Worm (Caenorhabditis elegans) whole organism, L4 larva: Measurements from ENCODE around the gene Y15E3A.5.

Experiments used
- F10B5.3 ChIP-seq: sonication (generic microtip); optimal IDR thresholded peaks from 2 replicates; lab custom pipeline; 2016; ENCODE audit warnings: mild to moderate bottlenecking, missing genetic modification characterization, missing compliant biosample characterization
- F26F4.8 ChIP-seq: fragments of 200-800 bp; sonication (Bioruptor generic); conservative IDR thresholded peaks from 2 replicates; pipeline ENCODE4 v1.3.6; 2022; ENCODE audit warnings: missing genetic modification characterization, missing compliant biosample characterization
- Y105C5A.15 ChIP-seq: fragments of 200-800 bp; sonication (Bioruptor generic); IDR thresholded peaks from 2 replicates; pipeline ENCODE4 v1.3.6; 2022; ENCODE audit warnings: missing genetic modification characterization, missing compliant biosample characterization
- Y48G9A.11 ChIP-seq: fragments of 200-800 bp; sonication (Bioruptor generic); IDR thresholded peaks from 2 replicates; pipeline ENCODE4 v1.3.6; 2022; ENCODE audit warnings: missing genetic modification reagents, missing genetic modification characterization, missing compliant biosample characterization
- Y75B8A.6 ChIP-seq: fragments of 200-800 bp; sonication (Bioruptor generic); IDR thresholded peaks from 2 replicates; pipeline ENCODE4 v1.3.6; 2022; ENCODE audit warnings: missing genetic modification reagents, missing genetic modification characterization, missing compliant biosample characterization
- aha-1 ChIP-seq: fragments of 150-350 bp; peaks from one replicate; lab custom pipeline; 2014; ENCODE audit warnings: missing biosample characterization, missing genetic modification characterization
- ama-1 ChIP-seq: fragments of 150-350 bp; optimal IDR thresholded peaks from 2 replicates; lab custom pipeline; 2014; ENCODE audit warnings: inconsistent platforms, mixed read lengths
- arid-1 ChIP-seq: fragments of 200-800 bp; sonication (Bioruptor generic); conservative IDR thresholded peaks from 2 replicates; pipeline ENCODE4 v1.3.6; 2022; ENCODE audit warnings: missing genetic modification reagents, missing genetic modification characterization, missing compliant biosample characterization
- attf-4 ChIP-seq: sonication (generic microtip); optimal IDR thresholded peaks from 3 replicates; lab custom pipeline; 2017; ENCODE audit warnings: missing biosample characterization, missing genetic modification characterization
- ceh-20 ChIP-seq: fragments of 200-800 bp; sonication (Bioruptor generic); IDR thresholded peaks from 2 replicates; pipeline ENCODE4 v1.3.6; 2022; ENCODE audit warnings: missing genetic modification reagents, missing genetic modification characterization, missing compliant biosample characterization
- ceh-28 ChIP-seq: fragments of 150-350 bp; optimal IDR thresholded peaks from 2 replicates; lab custom pipeline; 2014; ENCODE audit warnings: missing biosample characterization, missing genetic modification reagents, missing genetic modification characterization
- ceh-44 ChIP-seq: fragments of 200-800 bp; sonication (Bioruptor generic); IDR thresholded peaks from 2 replicates; pipeline ENCODE4 v1.3.6; 2022; ENCODE audit warnings: missing genetic modification reagents, missing genetic modification characterization, missing compliant biosample characterization
- ceh-82 ChIP-seq: sonication (generic microtip); optimal IDR thresholded peaks from 2 replicates; lab custom pipeline; 2017; ENCODE audit warnings: missing biosample characterization, missing genetic modification characterization
- daf-16 ChIP-seq, 3 experiments: sonication (generic microtip); optimal IDR thresholded peaks; 2 replicates each; lab custom pipeline; 2016 to 2017; ENCODE audit warnings: missing genetic modification characterization in 3 of 3, missing genetic modification reagents in 3 of 3, mild to moderate bottlenecking in 2 of 3, missing compliant biosample characterization in 2 of 3, missing biosample characterization in 1 of 3, moderate library complexity in 1 of 3
- daf-19 ChIP-seq: fragments of 200-800 bp; sonication (Bioruptor generic); conservative IDR thresholded peaks from 2 replicates; pipeline ENCODE4 v1.3.6; 2022; ENCODE audit warnings: missing genetic modification characterization, missing compliant biosample characterization
- daf-8 ChIP-seq: fragments of 200-800 bp; sonication (Bioruptor generic); IDR thresholded peaks from 2 replicates; pipeline ENCODE4 v1.3.6; 2022; ENCODE audit warnings: missing genetic modification characterization, missing compliant biosample characterization
- dmd-6 ChIP-seq: fragments of 200-800 bp; sonication (Bioruptor generic); IDR thresholded peaks from 2 replicates; pipeline ENCODE4 v1.3.6; 2022; ENCODE audit warnings: missing genetic modification reagents, missing genetic modification characterization, missing compliant biosample characterization
- dmd-8 ChIP-seq: fragments of 200-800 bp; sonication (Bioruptor generic); IDR thresholded peaks from 2 replicates; pipeline ENCODE4 v1.3.6; 2022; ENCODE audit warnings: missing genetic modification characterization, missing compliant biosample characterization
- dpl-1 ChIP-seq: fragments of 150-350 bp; optimal IDR thresholded peaks from 2 replicates; lab custom pipeline; 2014; ENCODE audit warnings: missing biosample characterization, missing genetic modification reagents, missing genetic modification characterization
- egl-27 ChIP-seq: sonication (generic microtip); optimal IDR thresholded peaks from 3 replicates; lab custom pipeline; 2017; ENCODE audit warnings: missing biosample characterization, missing genetic modification reagents, missing genetic modification characterization
- hmg-1.1 ChIP-seq: fragments of 200-800 bp; sonication (Bioruptor generic); IDR thresholded peaks from 2 replicates; pipeline ENCODE4 v1.3.6; 2022; ENCODE audit warnings: missing genetic modification reagents, missing genetic modification characterization, missing compliant biosample characterization
- jun-1 ChIP-seq: fragments of 150-350 bp; optimal IDR thresholded peaks from 2 replicates; lab custom pipeline; 2014; ENCODE audit warnings: missing biosample characterization, missing genetic modification reagents, missing genetic modification characterization
- lin-15B ChIP-seq: fragments of 150-350 bp; sonication (generic microtip); optimal IDR thresholded peaks from 3 replicates; lab custom pipeline; 2014; ENCODE audit warnings: missing biosample characterization, missing genetic modification characterization
- lin-38 ChIP-seq: fragments of 200-800 bp; sonication (Bioruptor generic); IDR thresholded peaks from 2 replicates; pipeline ENCODE4 v1.3.6; 2022; ENCODE audit warnings: missing genetic modification reagents, missing genetic modification characterization, missing compliant biosample characterization
- lin-39 ChIP-seq: fragments of 150-350 bp; optimal IDR thresholded peaks from 2 replicates; lab custom pipeline; 2014; ENCODE audit warnings: missing biosample characterization, missing genetic modification reagents, missing genetic modification characterization
- lsy-2 ChIP-seq, 2 experiments: fragments of 150-350 bp in 1 of 2; sonication (generic microtip) in 1 of 2; optimal IDR thresholded peaks; 2 replicates each; lab custom pipeline; 2014 to 2017; ENCODE audit warnings: missing biosample characterization in 2 of 2, missing genetic modification characterization in 2 of 2
- madf-9 ChIP-seq: fragments of 200-800 bp; sonication (Bioruptor generic); conservative IDR thresholded peaks from 2 replicates; pipeline ENCODE4 v1.3.6; 2022; ENCODE audit warnings: missing genetic modification reagents, missing genetic modification characterization, missing compliant biosample characterization
- mdl-1 ChIP-seq, 2 experiments: fragments of 150-350 bp in 1 of 2; sonication (generic microtip) in 1 of 2; optimal IDR thresholded peaks; 2 replicates each; lab custom pipeline; 2014 to 2017; ENCODE audit warnings: missing biosample characterization in 2 of 2, missing genetic modification characterization in 2 of 2
- mdt-29 ChIP-seq: fragments of 200-800 bp; sonication (Bioruptor generic); IDR thresholded peaks from 2 replicates; pipeline ENCODE4 v1.3.6; 2022; ENCODE audit warnings: missing genetic modification reagents, missing genetic modification characterization, missing compliant biosample characterization
- mep-1 ChIP-seq: fragments of 150-350 bp; sonication (generic microtip); optimal IDR thresholded peaks from 3 replicates; lab custom pipeline; 2014; ENCODE audit warnings: missing biosample characterization, missing genetic modification characterization
- mes-2 ChIP-seq: sonication (generic microtip); optimal IDR thresholded peaks from 2 replicates; lab custom pipeline; 2016; ENCODE audit warnings: missing genotype, mild to moderate bottlenecking, missing genetic modification characterization, missing compliant biosample characterization; ENCODE audit not compliant: poor library complexity, severe bottlenecking
- mxl-2 ChIP-seq: fragments of 200-800 bp; sonication (Bioruptor generic); conservative IDR thresholded peaks from 2 replicates; pipeline ENCODE4 v1.3.6; 2022; ENCODE audit warnings: missing genetic modification reagents, missing genetic modification characterization, missing compliant biosample characterization
- mxl-3 ChIP-seq: fragments of 200-800 bp; sonication (Bioruptor generic); optimal IDR thresholded peaks from 2 replicates; lab custom pipeline; 2018; ENCODE audit warnings: mild to moderate bottlenecking, missing genetic modification characterization, missing compliant biosample characterization
- nhr-10 ChIP-seq: fragments of 150-350 bp; optimal IDR thresholded peaks from 2 replicates; lab custom pipeline; 2014; ENCODE audit warnings: missing biosample characterization, missing genetic modification characterization
- nhr-237 ChIP-seq: sonication (generic microtip); optimal IDR thresholded peaks from 2 replicates; lab custom pipeline; 2017; ENCODE audit warnings: missing biosample characterization, missing genetic modification characterization
- nhr-28 ChIP-seq: fragments of 150-350 bp; optimal IDR thresholded peaks from 2 replicates; lab custom pipeline; 2014; ENCODE audit warnings: missing biosample characterization, missing genetic modification characterization
- nhr-41 ChIP-seq: fragments of 200-800 bp; sonication (Bioruptor generic); IDR thresholded peaks from 2 replicates; pipeline ENCODE4 v1.3.6; 2022; ENCODE audit warnings: missing genetic modification reagents, missing genetic modification characterization, missing compliant biosample characterization
- nhr-48 ChIP-seq: sonication (generic microtip); optimal IDR thresholded peaks from 2 replicates; lab custom pipeline; 2016; ENCODE audit warnings: mild to moderate bottlenecking, missing genetic modification characterization, missing compliant biosample characterization
- pha-4 ChIP-seq, 2 experiments: fragments of 150-350 bp in 1 of 2; fragments of 200-800 bp in 1 of 2; sonication (Bioruptor generic) in 1 of 2; IDR thresholded peaks in 1 of 2; optimal IDR thresholded peaks in 1 of 2; 2 replicates each; pipeline versions ENCODE4 v1.3.6 to Lab custom; 2014 to 2022; ENCODE audit warnings: missing genetic modification characterization in 2 of 2, missing genetic modification reagents in 2 of 2, missing biosample characterization in 1 of 2, missing compliant biosample characterization in 1 of 2
- rbr-2 ChIP-seq: sonication (generic microtip); optimal IDR thresholded peaks from 2 replicates; lab custom pipeline; 2016; ENCODE audit warnings: missing genotype, missing genetic modification characterization, missing compliant biosample characterization
- saeg-2 ChIP-seq: fragments of 200-800 bp; sonication (Bioruptor generic); IDR thresholded peaks from 2 replicates; pipeline ENCODE4 v1.3.6; 2022; ENCODE audit warnings: missing genetic modification reagents, missing genetic modification characterization, missing compliant biosample characterization
- sdz-12 ChIP-seq: fragments of 200-800 bp; sonication (Bioruptor generic); optimal IDR thresholded peaks from 2 replicates; lab custom pipeline; 2018; ENCODE audit warnings: mild to moderate bottlenecking, missing genetic modification characterization, missing compliant biosample characterization
- set-16 ChIP-seq: fragments of 200-800 bp; sonication (Bioruptor generic); IDR thresholded peaks from 2 replicates; pipeline ENCODE4 v1.3.6; 2022; ENCODE audit warnings: missing genetic modification reagents, missing genetic modification characterization, missing compliant biosample characterization
- spr-1 ChIP-seq: sonication (generic microtip); optimal IDR thresholded peaks from 2 replicates; lab custom pipeline; 2016; ENCODE audit warnings: mild to moderate bottlenecking, missing genetic modification characterization, missing compliant biosample characterization
- spr-3 ChIP-seq: fragments of 200-800 bp; sonication (Bioruptor generic); optimal IDR thresholded peaks from 2 replicates; lab custom pipeline; 2018; ENCODE audit warnings: mild to moderate bottlenecking, missing genetic modification characterization, missing compliant biosample characterization
- tag-97 ChIP-seq: fragments of 200-800 bp; sonication (Bioruptor generic); IDR thresholded peaks from 2 replicates; pipeline ENCODE4 v1.3.6; 2022; ENCODE audit warnings: missing genetic modification characterization, missing compliant biosample characterization
- tra-1 ChIP-seq: fragments of 200-800 bp; sonication (Bioruptor generic); IDR thresholded peaks from 2 replicates; pipeline ENCODE4 v1.3.6; 2022; ENCODE audit warnings: missing genetic modification reagents, missing genetic modification characterization, missing compliant biosample characterization
- vab-7 ChIP-seq: fragments of 200-800 bp; sonication (Bioruptor generic); IDR thresholded peaks from 2 replicates; pipeline ENCODE4 v1.3.6; 2022; ENCODE audit warnings: missing genetic modification reagents, missing genetic modification characterization, missing compliant biosample characterization
- zfp-3 ChIP-seq: fragments of 200-800 bp; sonication (Bioruptor generic); conservative IDR thresholded peaks from 2 replicates; pipeline ENCODE4 v1.3.6; 2022; ENCODE audit warnings: missing genetic modification reagents, missing genetic modification characterization, missing compliant biosample characterization
- zip-11 ChIP-seq: fragments of 200-800 bp; sonication (Bioruptor generic); IDR thresholded peaks from 2 replicates; pipeline ENCODE4 v1.3.6; 2022; ENCODE audit warnings: missing genetic modification characterization, missing compliant biosample characterization
- zip-2 ChIP-seq: fragments of 150-350 bp; optimal IDR thresholded peaks from 2 replicates; lab custom pipeline; 2014; ENCODE audit warnings: missing biosample characterization, missing genetic modification characterization

The Y15E3A.5 gene

DNA sequence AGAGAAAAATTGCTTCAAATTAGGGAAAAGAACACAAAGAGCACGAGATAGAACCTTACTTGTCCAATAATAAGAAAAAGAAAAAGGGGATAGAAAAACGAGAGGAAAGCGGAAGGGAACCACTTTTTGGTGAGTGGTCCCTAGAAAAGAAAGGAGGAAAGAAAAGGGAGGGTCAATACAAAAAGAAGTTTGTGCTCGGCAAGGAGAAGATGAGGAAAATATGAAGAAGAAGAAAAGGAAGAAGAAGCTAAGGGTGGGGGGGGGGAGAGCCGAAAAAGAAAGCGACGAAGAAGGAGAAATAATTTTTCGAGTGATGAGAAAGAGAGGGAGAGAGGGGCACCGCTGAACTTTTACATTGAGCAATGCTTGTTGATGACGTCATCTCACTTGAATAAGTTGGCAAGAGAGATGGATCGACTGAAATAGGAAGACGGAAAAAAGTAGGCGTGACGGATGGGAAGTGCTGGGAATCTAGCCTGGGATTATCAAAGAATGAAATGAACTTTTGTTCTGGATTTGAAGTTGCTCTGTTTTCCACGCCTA, 45.5 kb downstream of the Y15E3A.5 start (continued):
- TF ChIP-seq attf-4 (no peak), ama-1 (lab: Kevin White, UChicago) (no peak), Y48G9A.11 (GFP tag; lab: Robert Waterston, UW) (no peak), lin-38 (GFP tag; lab: Robert Waterston, UW) (no peak), hmg-1.1 (GFP tag; lab: Robert Waterston, UW) (peak; percentile 69), spr-3 (GFP tag; lab: Kevin White, UChicago) (no peak), nhr-28 (no peak), nhr-10 (tag; lab: Kevin White, UChicago) (no peak), Y75B8A.6 (GFP tag; lab: Robert Waterston, UW) (no peak), mdl-1 (tag; optimal IDR thresholded peaks at IDR 0.05; lab: Kevin White, UChicago) (peak in 1 of 2 experiments; percentile 51), nhr-41 (no peak), daf-19 (GFP tag; lab: Robert Waterston, UW) (no peak), lin-15B (tag; lab: Kevin White, UChicago) (no peak), ceh-28 (no peak), mxl-3 (GFP tag; lab: Kevin White, UChicago) (no peak), mdt-29 (GFP tag; lab: Robert Waterston, UW) (no peak), dpl-1 (GFP tag; lab: Kevin White, UChicago) (no peak), zip-11 (GFP tag; lab: Robert Waterston, UW) (no peak), dmd-8 (no peak), mes-2 (tag; lab: Kevin White, UChicago) (no peak), set-16 (no peak), nhr-237 (tag; lab: Kevin White, UChicago) (no peak), jun-1 (no peak), tra-1 (GFP tag; lab: Robert Waterston, UW) (0 out of 2 replicates have a peak, but pooled peaks have one; percentile 30), rbr-2 (tag; lab: Kevin White, UChicago) (peak; percentile 75), tag-97 (GFP tag; lab: Robert Waterston, UW) (no peak), zip-2 (tag; lab: Kevin White, UChicago) (no peak), pha-4 (GFP tag; IDR thresholded peaks at IDR 0.05; lab: Robert Waterston, UW) (no peak), pha-4 (tag; optimal IDR thresholded peaks at IDR 0.05; lab: Kevin White, UChicago) (no peak), mxl-2 (GFP tag; lab: Robert Waterston, UW) (no peak), saeg-2 (no peak), daf-16 (GFP tag; optimal IDR thresholded peaks at IDR 0.05; lab: Kevin White, UChicago) (no peak), daf-16 (tag; optimal IDR thresholded peaks at IDR 0.05; lab: Kevin White, UChicago) (no peak), nhr-48 (tag; lab: Kevin White, UChicago) (no peak), lsy-2 (tag; optimal IDR thresholded peaks at IDR 0.05; lab: Kevin White, UChicago) (peak; percentile 36 to 62), daf-8 (GFP tag; lab: Robert Waterston, UW) (no peak), F10B5.3 (tag; lab: Kevin White, UChicago) (no peak), ceh-20 (GFP tag; lab: Robert Waterston, UW) (peak; percentile 68; the same call in 1 of the 2 replicates), egl-27 (tag; lab: Kevin White, UChicago) (no peak), zfp-3 (GFP tag; lab: Robert Waterston, UW) (no peak), Y105C5A.15 (GFP tag; lab: Robert Waterston, UW) (no peak), ceh-82 (tag; lab: Kevin White, UChicago) (no peak), lin-39 (tag; lab: Kevin White, UChicago) (no peak), aha-1 (peak; percentile 96), arid-1 (GFP tag; lab: Robert Waterston, UW) (no peak), F26F4.8 (GFP tag; lab: Robert Waterston, UW) (no peak), ceh-44 (GFP tag; lab: Robert Waterston, UW) (no peak), spr-1 (tag; lab: Kevin White, UChicago) (no peak), sdz-12 (GFP tag; lab: Kevin White, UChicago) (no peak), vab-7 (GFP tag; lab: Robert Waterston, UW) (no peak), dmd-6 (peak; percentile 45), madf-9 (no peak), mep-1 (peak; percentile 45)
